Worm (Caenorhabditis elegans) whole organism, L2 larva: ENCODE results near the gene F21C10.7.
A peak's percentile ranks its signal among the peaks of the same experiment; 100 is the strongest.

ENCODE experiments used
- C34F6.9 ChIP-seq: fragments of 150-350 bp; optimal IDR thresholded peaks from 2 replicates; lab custom pipeline; 2014; ENCODE audit warnings: missing biosample characterization, missing genetic modification characterization
- F13H6.1 ChIP-seq: sonication (generic microtip); optimal IDR thresholded peaks from 2 replicates; lab custom pipeline; 2016; ENCODE audit warnings: missing genetic modification characterization, missing compliant biosample characterization
- Y55F3AM.14 ChIP-seq: fragments of 200-800 bp; sonication (Bioruptor generic); optimal IDR thresholded peaks from 2 replicates; lab custom pipeline; 2018; ENCODE audit warnings: mild to moderate bottlenecking, missing genetic modification characterization, missing compliant biosample characterization
- aly-2 ChIP-seq: fragments of 150-350 bp; optimal IDR thresholded peaks from 2 replicates; lab custom pipeline; 2014; ENCODE audit warnings: missing biosample characterization, missing genetic modification characterization
- ama-1 ChIP-seq: fragments of 150-350 bp; optimal IDR thresholded peaks from 2 replicates; lab custom pipeline; 2018; ENCODE audit warnings: inconsistent platforms
- blmp-1 ChIP-seq: sonication (generic microtip); optimal IDR thresholded peaks from 2 replicates; lab custom pipeline; 2017; ENCODE audit warnings: missing genetic modification characterization, mild to moderate bottlenecking, missing compliant biosample characterization, antibody characterized with exemption, moderate library complexity; ENCODE audit not compliant: insufficient read depth
- ceh-16 ChIP-seq: fragments of 150-350 bp; optimal IDR thresholded peaks from 2 replicates; lab custom pipeline; 2014; ENCODE audit warnings: missing biosample characterization, missing genetic modification characterization
- ceh-82 ChIP-seq: fragments of 150-350 bp; optimal IDR thresholded peaks from 2 replicates; lab custom pipeline; 2014; ENCODE audit warnings: missing biosample characterization, missing genetic modification characterization
- crh-2 ChIP-seq: sonication (generic microtip); optimal IDR thresholded peaks from 2 replicates; lab custom pipeline; 2017; ENCODE audit warnings: missing biosample characterization, missing genetic modification characterization
- dmd-4 ChIP-seq: sonication (generic microtip); optimal IDR thresholded peaks from 2 replicates; lab custom pipeline; 2017; ENCODE audit warnings: missing biosample characterization, missing genetic modification characterization
- egl-27 ChIP-seq: sonication (generic microtip); optimal IDR thresholded peaks from 3 replicates; lab custom pipeline; 2017; ENCODE audit warnings: missing biosample characterization, missing genetic modification reagents, missing genetic modification characterization
- elt-1 ChIP-seq: fragments of 150-350 bp; optimal IDR thresholded peaks from 2 replicates; lab custom pipeline; 2014; ENCODE audit warnings: missing biosample characterization, missing genetic modification characterization
- elt-3 ChIP-seq: sonication (generic microtip); optimal IDR thresholded peaks from 2 replicates; lab custom pipeline; 2017; ENCODE audit warnings: missing biosample characterization, missing genetic modification characterization
- gmeb-1 ChIP-seq: fragments of 150-350 bp; optimal IDR thresholded peaks from 2 replicates; lab custom pipeline; 2014; ENCODE audit warnings: missing biosample characterization, missing genetic modification characterization
- lin-11 ChIP-seq: fragments of 150-350 bp; sonication (generic microtip); optimal IDR thresholded peaks from 2 replicates; lab custom pipeline; 2014; ENCODE audit warnings: missing biosample characterization, missing genetic modification characterization, inconsistent platforms, mixed read lengths
- lin-13 ChIP-seq: fragments of 150-350 bp; optimal IDR thresholded peaks from 2 replicates; lab custom pipeline; 2014; ENCODE audit warnings: missing biosample characterization, missing genetic modification reagents, missing genetic modification characterization
- lin-39 ChIP-seq: fragments of 150-350 bp; optimal IDR thresholded peaks from 2 replicates; lab custom pipeline; 2014; ENCODE audit warnings: missing biosample characterization, missing genetic modification reagents, missing genetic modification characterization
- lsy-2 ChIP-seq, 2 experiments: fragments of 150-350 bp in 1 of 2; sonication (generic microtip) in 1 of 2; optimal IDR thresholded peaks; 2 replicates each; lab custom pipeline; 2014 to 2017; ENCODE audit warnings: missing biosample characterization in 2 of 2, missing genetic modification characterization in 2 of 2
- mab-5 ChIP-seq: fragments of 150-350 bp; optimal IDR thresholded peaks from 2 replicates; lab custom pipeline; 2014; ENCODE audit warnings: missing biosample characterization, missing genetic modification characterization
- mdl-1 ChIP-seq, 2 experiments: fragments of 150-350 bp in 1 of 2; sonication (generic microtip) in 1 of 2; optimal IDR thresholded peaks; 2 replicates each; lab custom pipeline; 2017; ENCODE audit warnings: missing biosample characterization in 2 of 2, missing genetic modification characterization in 2 of 2
- nhr-10 ChIP-seq: sonication (generic microtip); optimal IDR thresholded peaks from 2 replicates; lab custom pipeline; 2017; ENCODE audit warnings: missing biosample characterization, missing genetic modification characterization
- nhr-11 ChIP-seq: fragments of 150-350 bp; optimal IDR thresholded peaks from 2 replicates; lab custom pipeline; 2014; ENCODE audit warnings: missing biosample characterization, missing genetic modification characterization
- nhr-12 ChIP-seq: fragments of 150-350 bp; optimal IDR thresholded peaks from 2 replicates; lab custom pipeline; 2014; ENCODE audit warnings: missing biosample characterization, missing genetic modification characterization
- nhr-129 ChIP-seq: fragments of 150-350 bp; optimal IDR thresholded peaks from 2 replicates; lab custom pipeline; 2014; ENCODE audit warnings: missing biosample characterization, missing genetic modification characterization
- nhr-21 ChIP-seq: fragments of 150-350 bp; optimal IDR thresholded peaks from 2 replicates; lab custom pipeline; 2014; ENCODE audit warnings: missing biosample characterization, missing genetic modification characterization
- nhr-23 ChIP-seq: fragments of 150-350 bp; optimal IDR thresholded peaks from 2 replicates; lab custom pipeline; 2014; ENCODE audit warnings: missing biosample characterization, missing genetic modification reagents, missing genetic modification characterization
- nhr-237 ChIP-seq: fragments of 150-350 bp; optimal IDR thresholded peaks from 2 replicates; lab custom pipeline; 2014; ENCODE audit warnings: missing biosample characterization, missing genetic modification characterization
- nhr-25 ChIP-seq: fragments of 150-350 bp; sonication (generic microtip); optimal IDR thresholded peaks from 3 replicates; lab custom pipeline; 2014; ENCODE audit warnings: missing biosample characterization, missing genetic modification characterization
- nhr-6 ChIP-seq: fragments of 150-350 bp; optimal IDR thresholded peaks from 2 replicates; lab custom pipeline; 2014; ENCODE audit warnings: missing biosample characterization, missing genetic modification characterization
- nhr-77 ChIP-seq: fragments of 150-350 bp; optimal IDR thresholded peaks from 2 replicates; lab custom pipeline; 2014; ENCODE audit warnings: missing biosample characterization, missing genetic modification characterization
- peb-1 ChIP-seq: fragments of 150-350 bp; optimal IDR thresholded peaks from 2 replicates; lab custom pipeline; 2014; ENCODE audit warnings: missing biosample characterization, missing genetic modification characterization
- sem-4 ChIP-seq: fragments of 150-350 bp; optimal IDR thresholded peaks from 2 replicates; lab custom pipeline; 2014; ENCODE audit warnings: missing biosample characterization, missing genetic modification reagents, missing genetic modification characterization
- sma-3 ChIP-seq: sonication (generic microtip); optimal IDR thresholded peaks from 2 replicates; lab custom pipeline; 2016; ENCODE audit warnings: missing genetic modification reagents, missing genetic modification characterization, missing compliant biosample characterization
- sma-9 ChIP-seq, 2 experiments: fragments of 150-350 bp in 1 of 2; sonication (generic microtip) in 1 of 2; optimal IDR thresholded peaks; 2 replicates each; lab custom pipeline; 2014 to 2016; ENCODE audit warnings: missing genetic modification characterization in 2 of 2, mild to moderate bottlenecking in 1 of 2, missing biosample characterization in 1 of 2, missing compliant biosample characterization in 1 of 2, missing genetic modification reagents in 1 of 2, moderate library complexity in 1 of 2
- snpc-4 ChIP-seq: fragments of 150-350 bp; optimal IDR thresholded peaks from 2 replicates; lab custom pipeline; 2014; ENCODE audit warnings: missing biosample characterization, missing genetic modification characterization
- unc-39 ChIP-seq: fragments of 150-350 bp; optimal IDR thresholded peaks from 2 replicates; lab custom pipeline; 2014; ENCODE audit warnings: missing biosample characterization, missing genetic modification characterization
- unc-55 ChIP-seq: fragments of 150-350 bp; sonication (generic microtip); optimal IDR thresholded peaks from 3 replicates; lab custom pipeline; 2014; ENCODE audit warnings: missing biosample characterization, missing genetic modification reagents, missing genetic modification characterization
- unc-62 ChIP-seq: fragments of 150-350 bp; optimal IDR thresholded peaks from 2 replicates; lab custom pipeline; 2014; ENCODE audit warnings: missing biosample characterization, missing genetic modification reagents, missing genetic modification characterization
- zag-1 ChIP-seq: fragments of 150-350 bp; optimal IDR thresholded peaks from 2 replicates; lab custom pipeline; 2014; ENCODE audit warnings: missing biosample characterization, missing genetic modification characterization
- ztf-1 ChIP-seq: fragments of 200-800 bp; sonication (Bioruptor generic); conservative IDR thresholded peaks from 2 replicates; pipeline ENCODE4 v1.3.6; 2022; ENCODE audit warnings: missing genetic modification characterization, missing compliant biosample characterization
- ztf-11 ChIP-seq: sonication (generic microtip); optimal IDR thresholded peaks from 2 replicates; lab custom pipeline; 2017; ENCODE audit warnings: missing biosample characterization, missing genetic modification characterization
- ztf-4 ChIP-seq: fragments of 150-350 bp; optimal IDR thresholded peaks from 2 replicates; lab custom pipeline; 2014; ENCODE audit warnings: missing biosample characterization, missing genetic modification characterization

F21C10.7 gene

ce11 chrV:9075827-9076226, 36.7 kb upstream of the F21C10.7 start:
- peak; percentile 38 for TF ChIP-seq F13H6.1 (tag; lab: Kevin White, UChicago)
- TF ChIP-seq sem-4 (tag; lab: Kevin White, UChicago), result no peak
- TF ChIP-seq blmp-1, result no peak
- no peak for TF ChIP-seq lin-11 (tag; lab: Kevin White, UChicago)
- TF ChIP-seq nhr-129 (tag; lab: Kevin White, UChicago), result peak; percentile 54
- TF ChIP-seq elt-1 (tag; lab: Kevin White, UChicago), result no peak
- peak; percentile 24 for TF ChIP-seq ama-1 (lab: Kevin White, UChicago)
- peak; percentile 15 for TF ChIP-seq unc-55
- no peak for TF ChIP-seq nhr-21 (tag; lab: Kevin White, UChicago)
- TF ChIP-seq mdl-1 (tag; optimal IDR thresholded peaks at IDR 0.05; lab: Kevin White, UChicago), result peak; percentile 13 to 17
- TF ChIP-seq crh-2 (tag; lab: Kevin White, UChicago), result peak; percentile 2
- no peak for TF ChIP-seq snpc-4 (tag; lab: Kevin White, UChicago)
- peak; percentile 60 for TF ChIP-seq sma-9 (GFP tag; optimal IDR thresholded peaks at IDR 0.05; lab: Kevin White, UChicago)
- TF ChIP-seq sma-9 (tag; optimal IDR thresholded peaks at IDR 0.05; lab: Kevin White, UChicago), result no peak

- TF ChIP-seq mdl-1 (tag; optimal IDR thresholded peaks at IDR 0.05; lab: Kevin White, UChicago) (no peak), F13H6.1 (tag; lab: Kevin White, UChicago) (no peak), nhr-21 (tag; lab: Kevin White, UChicago) (no peak), dmd-4 (tag; lab: Kevin White, UChicago) (no peak), gmeb-1 (tag; lab: Kevin White, UChicago) (no peak), mab-5 (no peak), ceh-82 (no peak), sma-3 (GFP tag; lab: Kevin White, UChicago) (no peak), nhr-129 (tag; lab: Kevin White, UChicago) (no peak), unc-55 (no peak), nhr-6 (no peak)
Measured at ce11 chrV:9076273-9076672, 36.3 kb upstream of the F21C10.7 start, which contains the start of gene T27E4.7. T27E4.7 (minus strand) TSS chrV:9076322.

- peak; percentile 6 for TF ChIP-seq nhr-25 (tag; lab: Kevin White, UChicago)
- no peak for TF ChIP-seq blmp-1
- no peak for TF ChIP-seq aly-2
Measured at ce11 chrV:9078067-9078581, 34.4 kb upstream of the F21C10.7 start.

- TF ChIP-seq nhr-10 (tag; lab: Kevin White, UChicago) (no peak), ztf-11 (tag; lab: Kevin White, UChicago) (no peak), nhr-21 (tag; lab: Kevin White, UChicago) (peak; percentile 5), unc-39 (tag; lab: Kevin White, UChicago) (no peak), snpc-4 (tag; lab: Kevin White, UChicago) (no peak), nhr-12 (tag; lab: Kevin White, UChicago) (no peak), nhr-25 (tag; lab: Kevin White, UChicago) (peak; percentile 12), nhr-23 (tag; lab: Kevin White, UChicago) (no peak), nhr-11 (tag; lab: Kevin White, UChicago) (no peak), ceh-82 (no peak), elt-3 (tag; lab: Kevin White, UChicago) (no peak), egl-27 (tag; lab: Kevin White, UChicago) (peak; percentile 3), crh-2 (tag; lab: Kevin White, UChicago) (peak; percentile 9), gmeb-1 (tag; lab: Kevin White, UChicago) (peak; percentile 18), ztf-1 (GFP tag; lab: Robert Waterston, UW) (no peak), sma-3 (GFP tag; lab: Kevin White, UChicago) (no peak), peb-1 (no peak), aly-2 (no peak), unc-62 (no peak), lsy-2 (tag; optimal IDR thresholded peaks at IDR 0.05; lab: Kevin White, UChicago) (no peak), nhr-6 (no peak), Y55F3AM.14 (GFP tag; lab: Kevin White, UChicago) (no peak), ceh-16 (tag; lab: Kevin White, UChicago) (no peak), nhr-129 (tag; lab: Kevin White, UChicago) (peak; percentile 64), lin-13 (GFP tag; lab: Kevin White, UChicago) (no peak), F13H6.1 (tag; lab: Kevin White, UChicago) (peak; percentile 57), C34F6.9 (tag; lab: Kevin White, UChicago) (no peak), nhr-237 (tag; lab: Kevin White, UChicago) (no peak), nhr-77 (no peak), sem-4 (tag; lab: Kevin White, UChicago) (no peak), blmp-1 (peak; percentile 69), ama-1 (lab: Kevin White, UChicago) (no peak), lin-39 (tag; lab: Kevin White, UChicago) (no peak), unc-55 (no peak), mdl-1 (tag; optimal IDR thresholded peaks at IDR 0.05; lab: Kevin White, UChicago) (peak in 1 of 2 experiments; percentile 10), ztf-4 (tag; lab: Kevin White, UChicago) (no peak), zag-1 (no peak), sma-9 (GFP tag; optimal IDR thresholded peaks at IDR 0.05; lab: Kevin White, UChicago) (peak; percentile 48), sma-9 (tag; optimal IDR thresholded peaks at IDR 0.05; lab: Kevin White, UChicago) (no peak), lin-11 (tag; lab: Kevin White, UChicago) (no peak)
Measured at ce11 chrV:9078815-9079525, 33.6 kb upstream of the F21C10.7 start.
